Worm (Caenorhabditis elegans) whole organism, early embryonic: ENCODE measurements around the gene twk-16.

Experiments used
- B0310.2 ChIP-seq: sonication (generic microtip); optimal IDR thresholded peaks from 2 replicates; lab custom pipeline; 2016; ENCODE audit warnings: mild to moderate bottlenecking, missing genetic modification characterization, missing compliant biosample characterization
- F13C5.2 ChIP-seq: sonication (generic microtip); optimal IDR thresholded peaks from 2 replicates; lab custom pipeline; 2017; ENCODE audit warnings: mild to moderate bottlenecking, missing genetic modification characterization, inconsistent platforms, missing compliant biosample characterization
- aly-1 ChIP-seq: sonication (generic microtip); optimal IDR thresholded peaks from 2 replicates; lab custom pipeline; 2016; ENCODE audit warnings: missing genetic modification characterization, missing compliant biosample characterization
- ama-1 ChIP-seq: fragments of 150-350 bp; optimal IDR thresholded peaks from 2 replicates; lab custom pipeline; 2014
- ceh-13 ChIP-seq: fragments of 200-800 bp; sonication (Bioruptor generic); optimal IDR thresholded peaks from 2 replicates; lab custom pipeline; 2018; ENCODE audit warnings: mild to moderate bottlenecking, missing genetic modification characterization, missing compliant biosample characterization
- ceh-36 ChIP-seq: sonication (generic microtip); optimal IDR thresholded peaks from 2 replicates; lab custom pipeline; 2016; ENCODE audit warnings: missing genetic modification characterization, inconsistent platforms, missing compliant biosample characterization
- ets-7 ChIP-seq: sonication (generic microtip); optimal IDR thresholded peaks from 2 replicates; lab custom pipeline; 2016; ENCODE audit warnings: missing genotype, missing genetic modification characterization, missing compliant biosample characterization
- flt-1 ChIP-seq: fragments of 200-800 bp; sonication (Bioruptor generic); IDR thresholded peaks from 2 replicates; pipeline ENCODE4 v1.3.6; 2022; ENCODE audit warnings: missing genetic modification characterization, missing compliant biosample characterization
- hmbx-1 ChIP-seq: sonication (generic microtip); optimal IDR thresholded peaks from 2 replicates; lab custom pipeline; 2016; ENCODE audit warnings: mild to moderate bottlenecking, missing genetic modification characterization, missing compliant biosample characterization
- hmg-4 ChIP-seq: fragments of 200-800 bp; sonication (Bioruptor generic); optimal IDR thresholded peaks from 2 replicates; lab custom pipeline; 2018; ENCODE audit warnings: mild to moderate bottlenecking, missing genetic modification characterization, missing compliant biosample characterization
- hnd-1 ChIP-seq: sonication (generic microtip); optimal IDR thresholded peaks from 2 replicates; lab custom pipeline; 2016; ENCODE audit warnings: missing genetic modification characterization, missing compliant biosample characterization
- pes-1 ChIP-seq: fragments of 200-800 bp; sonication (Bioruptor generic); IDR thresholded peaks from 2 replicates; pipeline ENCODE4 v1.3.6; 2022; ENCODE audit warnings: missing genetic modification reagents, missing genetic modification characterization, missing compliant biosample characterization
- scrt-1 ChIP-seq: fragments of 200-800 bp; sonication (Bioruptor generic); IDR thresholded peaks from 2 replicates; pipeline ENCODE4 v1.3.6; 2022; ENCODE audit warnings: missing genetic modification characterization, missing compliant biosample characterization
- sea-1 ChIP-seq: fragments of 200-800 bp; sonication (Bioruptor generic); conservative IDR thresholded peaks from 2 replicates; pipeline ENCODE4 v1.3.6; 2022; ENCODE audit warnings: missing genetic modification characterization, missing compliant biosample characterization
- tbx-11 ChIP-seq: fragments of 200-800 bp; sonication (Bioruptor generic); IDR thresholded peaks from 2 replicates; pipeline ENCODE4 v1.3.6; 2022; ENCODE audit warnings: missing genetic modification characterization, missing compliant biosample characterization
- tbx-37 ChIP-seq: fragments of 200-800 bp; sonication (Bioruptor generic); conservative IDR thresholded peaks from 2 replicates; pipeline ENCODE4 v1.3.6; 2022; ENCODE audit warnings: missing genetic modification reagents, missing genetic modification characterization, missing compliant biosample characterization
- tra-4 ChIP-seq: sonication (generic microtip); optimal IDR thresholded peaks from 2 replicates; lab custom pipeline; 2017; ENCODE audit warnings: missing genetic modification characterization, missing compliant biosample characterization

The twk-16 gene

ce11 chrX:3102165-3102564 lies 21.2 kb downstream of the twk-16 start, which contains the start of gene ztf-13:
Gene ztf-13, minus strand, starts transcription at chrX:3102175.
- no peak for TF ChIP-seq aly-1 (tag; lab: Kevin White, UChicago)
- no peak for TF ChIP-seq scrt-1 (GFP tag; lab: Robert Waterston, UW)
- no peak for TF ChIP-seq hmbx-1 (tag; lab: Kevin White, UChicago)
- TF ChIP-seq tbx-11, result no peak

ce11 chrX:3102817-3103216 lies 21.9 kb downstream of the twk-16 start:
- TF ChIP-seq tbx-11 (peak; percentile 8; the same call in 1 of the 2 replicates), F13C5.2 (no peak), hmg-4 (peak; percentile 86)

ce11 chrX:3106137-3106536 lies 25.2 kb downstream of the twk-16 start, which contains the start of gene K10B3.5:
Gene K10B3.5, minus strand, starts transcription at chrX:3106479.
- TF ChIP-seq F13C5.2 (peak; percentile 30), ets-7 (tag; lab: Kevin White, UChicago) (no peak)

- TF ChIP-seq F13C5.2 (no peak), flt-1 (GFP tag; lab: Robert Waterston, UW) (no peak), hnd-1 (tag; lab: Kevin White, UChicago) (no peak), tra-4 (tag; lab: Kevin White, UChicago) (no peak)
Measured at ce11 chrX:3108603-3109002, 27.7 kb downstream of the twk-16 start.

ce11 chrX:3110576-3110975 lies 29.7 kb downstream of the twk-16 start, which contains the start of gene gpcp-1:
Gene gpcp-1, minus strand, starts transcription at chrX:3110628.
- TF ChIP-seq tra-4 (tag; lab: Kevin White, UChicago), result no peak
- TF ChIP-seq tbx-37 (GFP tag; lab: Robert Waterston, UW), result no peak
- no peak for TF ChIP-seq hmbx-1 (tag; lab: Kevin White, UChicago)

ce11 chrX:3111066-3111465 lies 30.1 kb downstream of the twk-16 start:
- no peak for TF ChIP-seq aly-1 (tag; lab: Kevin White, UChicago)
- TF ChIP-seq ama-1 (lab: Kevin White, UChicago), result no peak
- no peak for TF ChIP-seq B0310.2
- no peak for TF ChIP-seq flt-1 (GFP tag; lab: Robert Waterston, UW)
- no peak for TF ChIP-seq ets-7 (tag; lab: Kevin White, UChicago)
- TF ChIP-seq hnd-1 (tag; lab: Kevin White, UChicago), result no peak
- no peak for TF ChIP-seq F13C5.2
- no peak for TF ChIP-seq tbx-37 (GFP tag; lab: Robert Waterston, UW)
- no peak for TF ChIP-seq tra-4 (tag; lab: Kevin White, UChicago)

- TF ChIP-seq ceh-36 (tag; lab: Kevin White, UChicago) (no peak), B0310.2 (no peak), ets-7 (tag; lab: Kevin White, UChicago) (no peak), flt-1 (GFP tag; lab: Robert Waterston, UW) (no peak), hmg-4 (no peak), hmbx-1 (tag; lab: Kevin White, UChicago) (no peak), hnd-1 (tag; lab: Kevin White, UChicago) (no peak), tra-4 (tag; lab: Kevin White, UChicago) (no peak), tbx-37 (GFP tag; lab: Robert Waterston, UW) (no peak), ama-1 (lab: Kevin White, UChicago) (no peak), ceh-13 (GFP tag; lab: Kevin White, UChicago) (no peak), tbx-11 (no peak)
Measured at ce11 chrX:3111687-3112086, 30.8 kb downstream of the twk-16 start.

- TF ChIP-seq scrt-1 (GFP tag; lab: Robert Waterston, UW), result no peak
- no peak for TF ChIP-seq tbx-37 (GFP tag; lab: Robert Waterston, UW)
- TF ChIP-seq hnd-1 (tag; lab: Kevin White, UChicago), result no peak
- TF ChIP-seq sea-1 (GFP tag; lab: Robert Waterston, UW), result no peak
- no peak for TF ChIP-seq pes-1 (GFP tag; lab: Robert Waterston, UW)
- TF ChIP-seq ceh-36 (tag; lab: Kevin White, UChicago), result no peak
- TF ChIP-seq ceh-13 (GFP tag; lab: Kevin White, UChicago), result no peak
- no peak for TF ChIP-seq tbx-11
- TF ChIP-seq ama-1 (lab: Kevin White, UChicago), result no peak
- TF ChIP-seq flt-1 (GFP tag; lab: Robert Waterston, UW), result no peak
- TF ChIP-seq F13C5.2, result no peak
- TF ChIP-seq B0310.2, result no peak
- TF ChIP-seq aly-1 (tag; lab: Kevin White, UChicago), result no peak
- TF ChIP-seq hmbx-1 (tag; lab: Kevin White, UChicago), result no peak
- no peak for TF ChIP-seq tra-4 (tag; lab: Kevin White, UChicago)
- no peak for TF ChIP-seq hmg-4
- TF ChIP-seq ets-7 (tag; lab: Kevin White, UChicago), result no peak
Measured at ce11 chrX:3112946-3113427, 32.1 kb downstream of the twk-16 start, which contains the start of gene gpd-3. Gene gpd-3, minus strand, starts transcription at chrX:3113341.
